Worm (Caenorhabditis elegans): ENCODE measurements around the gene srx-135.

Gene srx-135

DNA sequence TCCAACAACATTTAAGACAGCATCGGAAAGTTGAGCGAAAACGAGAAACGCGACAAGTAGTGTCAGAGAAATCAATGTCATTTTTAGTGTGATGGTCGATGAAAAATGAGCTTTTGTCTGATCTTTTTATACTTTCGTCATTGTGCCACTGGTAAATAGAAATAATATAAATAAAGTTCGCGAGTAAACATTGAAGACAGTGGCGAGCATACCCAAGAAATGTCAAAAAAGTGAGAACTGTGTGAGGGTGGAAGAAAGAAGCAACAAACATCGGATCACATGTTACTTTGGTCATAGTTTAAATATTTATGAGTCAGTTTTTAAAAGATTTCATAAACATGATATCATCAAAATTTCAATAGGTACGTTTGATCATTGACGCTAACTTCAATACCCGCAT is 4.7 kb upstream of the srx-135 start, which contains the start of gene ttr-21:
TSS of gene ttr-21 (minus strand) at position 100 of the 400 bp plus-strand sequence.
- TF ChIP-seq nhr-20 (tag; optimal IDR thresholded peaks at IDR 0.05) (peak; percentile 9), sox-4 (tag; optimal IDR thresholded peaks at IDR 0.05) (no peak)

ce11 chrV:13856376-13856775 is 2.6 kb upstream of the srx-135 start, which contains the start of gene srx-134:
TSS of gene srx-134 (minus strand) at chrV:13856476.
- TF ChIP-seq egl-27 (tag; optimal IDR thresholded peaks at IDR 0.05) (no peak), nhr-77 (tag; optimal IDR thresholded peaks at IDR 0.05) (no peak), lin-39 (tag; optimal IDR thresholded peaks at IDR 0.05) (no peak), fkh-8 (tag; optimal IDR thresholded peaks at IDR 0.05) (no peak), Y116A8C.19 (tag; optimal IDR thresholded peaks at IDR 0.05; ENCODE audit: borderline replicate concordance) (no peak), hlh-17 (GFP tag; optimal IDR thresholded peaks at IDR 0.05; ENCODE audit: borderline replicate concordance) (no peak), ztf-11 (tag; optimal IDR thresholded peaks at IDR 0.05) (no peak), aha-1 (tag; optimal IDR thresholded peaks at IDR 0.05) (no peak), unc-30 (tag; optimal IDR thresholded peaks at IDR 0.05) (no peak), nhr-76 (tag; optimal IDR thresholded peaks at IDR 0.05) (no peak), lin-14 (GFP tag; optimal IDR thresholded peaks at IDR 0.05) (no peak), nhr-47 (tag; optimal IDR thresholded peaks at IDR 0.05) (no peak), mef-2 (tag; optimal IDR thresholded peaks at IDR 0.05) (no peak), ceh-82 (tag; optimal IDR thresholded peaks at IDR 0.05) (no peak), ceh-63 (GFP tag; optimal IDR thresholded peaks at IDR 0.05) (no peak), vab-15 (tag; optimal IDR thresholded peaks at IDR 0.05) (no peak)

- TF ChIP-seq Y116A8C.19 (tag; optimal IDR thresholded peaks at IDR 0.05; ENCODE audit: borderline replicate concordance) = no peak
- TF ChIP-seq lin-15B (tag; optimal IDR thresholded peaks at IDR 0.05) = no peak
- no peak for TF ChIP-seq elt-2 (tag; optimal IDR thresholded peaks at IDR 0.05)
- TF ChIP-seq swsn-7 (tag; optimal IDR thresholded peaks at IDR 0.05) = no peak
- no peak for TF ChIP-seq nhr-28 (tag; optimal IDR thresholded peaks at IDR 0.05)
- no peak for TF ChIP-seq jun-1 (tag; optimal IDR thresholded peaks at IDR 0.05)
- no peak for TF ChIP-seq zag-1 (tag; optimal IDR thresholded peaks at IDR 0.05)
- TF ChIP-seq isw-1 (GFP tag; IDR thresholded peaks at IDR 0.05) = no peak
- no peak for TF ChIP-seq egl-13 (tag; optimal IDR thresholded peaks at IDR 0.05)
- TF ChIP-seq ceh-8 (GFP tag; optimal IDR thresholded peaks at IDR 0.05) = no peak
- no peak for TF ChIP-seq fos-1 (tag; optimal IDR thresholded peaks at IDR 0.05)
- no peak for TF ChIP-seq efl-1 (optimal IDR thresholded peaks at IDR 0.05)
- TF ChIP-seq efl-1 (GFP tag; optimal IDR thresholded peaks at IDR 0.05 in 1 of 2) = no peak
- TF ChIP-seq nhr-237 (tag; optimal IDR thresholded peaks at IDR 0.05) = no peak
- TF ChIP-seq F16B12.6 (tag; optimal IDR thresholded peaks at IDR 0.05) = no peak
- TF ChIP-seq unc-130 (tag; optimal IDR thresholded peaks at IDR 0.05) = no peak
- no peak for TF ChIP-seq dpl-1 (GFP tag; optimal IDR thresholded peaks at IDR 0.05)
- no peak for TF ChIP-seq fkh-10 (GFP tag; optimal IDR thresholded peaks at IDR 0.05)
- no peak for TF ChIP-seq nhr-47 (tag; optimal IDR thresholded peaks at IDR 0.05)
- TF ChIP-seq ceh-82 (tag; optimal IDR thresholded peaks at IDR 0.05) = no peak
- TF ChIP-seq grh-1 (GFP tag; IDR thresholded peaks at IDR 0.05) = no peak
Measured at ce11 chrV:13857132-13857531, 1.9 kb upstream of the srx-135 start, which contains the start of gene srx-136. TSS of gene srx-136 (plus strand) at chrV:13857432.

DNA sequence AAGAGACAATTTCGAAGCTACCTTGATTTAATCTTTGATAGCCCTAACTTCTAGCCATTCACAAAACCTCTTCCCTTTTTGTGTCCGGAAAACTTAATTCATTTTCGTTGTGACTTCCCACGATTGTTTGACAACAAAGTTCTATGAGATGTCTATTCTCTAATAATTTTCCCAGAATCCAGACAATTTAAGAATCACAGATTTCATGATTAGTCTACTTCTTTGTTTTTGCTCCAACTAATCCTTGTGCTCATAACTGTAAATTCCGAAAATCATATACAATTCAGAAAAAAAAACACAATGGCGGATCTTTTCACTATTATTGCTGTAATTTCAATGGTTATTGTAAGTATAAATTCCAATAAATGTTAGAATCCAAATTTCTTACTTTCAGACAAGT is 3.5 kb downstream of the srx-135 start, which contains the start of gene srx-137:
TSS of gene srx-137 (plus strand) at position 301 of the 400 bp plus-strand sequence.
- no peak for TF ChIP-seq fkh-4 (tag; optimal IDR thresholded peaks at IDR 0.05; ENCODE audit: borderline replicate concordance)
- TF ChIP-seq efl-3 (GFP tag; optimal IDR thresholded peaks at IDR 0.05) = no peak
- TF ChIP-seq isw-1 (GFP tag; IDR thresholded peaks at IDR 0.05) = no peak
- TF ChIP-seq mef-2 (tag; optimal IDR thresholded peaks at IDR 0.05) = no peak
- TF ChIP-seq sup-37 (GFP tag; optimal IDR thresholded peaks at IDR 0.05) = no peak
- no peak for TF ChIP-seq mep-1 (tag; optimal IDR thresholded peaks at IDR 0.05)
